Worm (Caenorhabditis elegans) whole organism, young adult: ENCODE data around the gene lgc-34.

Experiments used
- B0019.2 ChIP-seq: fragments of 200-800 bp; sonication (Bioruptor generic); conservative IDR thresholded peaks from 2 replicates; pipeline ENCODE4 v1.3.6; 2022; ENCODE audit warnings: missing genetic modification reagents, missing genetic modification characterization, missing compliant biosample characterization
- B0261.1 ChIP-seq: sonication (generic microtip); optimal IDR thresholded peaks from 2 replicates; lab custom pipeline; 2016; ENCODE audit warnings: mild to moderate bottlenecking, missing genetic modification characterization, moderate library complexity, missing compliant biosample characterization
- F37B4.10 ChIP-seq: fragments of 200-800 bp; sonication (Bioruptor generic); IDR thresholded peaks from 2 replicates; pipeline ENCODE4 v1.3.6; 2022; ENCODE audit warnings: missing genetic modification characterization, missing compliant biosample characterization
- F39B2.1 ChIP-seq: fragments of 200-800 bp; sonication (Bioruptor generic); IDR thresholded peaks from 2 replicates; pipeline ENCODE4 v1.3.6; 2022; ENCODE audit warnings: missing genetic modification reagents, missing genetic modification characterization, missing compliant biosample characterization
- F49E8.2 ChIP-seq: sonication (generic microtip); optimal IDR thresholded peaks from 3 replicates; lab custom pipeline; 2017; ENCODE audit warnings: missing genetic modification characterization, mild to moderate bottlenecking, missing compliant biosample characterization, antibody characterized with exemption, moderate library complexity; ENCODE audit not compliant: insufficient read depth
- F52B5.7 ChIP-seq: sonication (generic microtip); optimal IDR thresholded peaks from 2 replicates; lab custom pipeline; 2016; ENCODE audit warnings: mild to moderate bottlenecking, missing genetic modification characterization, missing compliant biosample characterization
- T26A5.8 ChIP-seq: sonication (generic microtip); optimal IDR thresholded peaks from 2 replicates; lab custom pipeline; 2016; ENCODE audit warnings: missing genetic modification characterization, missing compliant biosample characterization
- Y67H2A.10 ChIP-seq: fragments of 200-800 bp; sonication (Bioruptor generic); conservative IDR thresholded peaks from 2 replicates; pipeline ENCODE4 v1.3.6; 2022; ENCODE audit warnings: missing genetic modification reagents, missing genetic modification characterization, missing compliant biosample characterization
- ccch-3 ChIP-seq: fragments of 200-800 bp; sonication (Bioruptor generic); optimal IDR thresholded peaks from 2 replicates; lab custom pipeline; 2018; ENCODE audit warnings: mild to moderate bottlenecking, missing genetic modification characterization, missing compliant biosample characterization
- ceh-40 ChIP-seq: fragments of 200-800 bp; sonication (Bioruptor generic); IDR thresholded peaks from 2 replicates; pipeline ENCODE4 v1.3.6; 2022; ENCODE audit warnings: missing genetic modification characterization, missing compliant biosample characterization
- ceh-58 ChIP-seq: fragments of 200-800 bp; sonication (Bioruptor generic); IDR thresholded peaks from 2 replicates; pipeline ENCODE4 v1.3.6; 2022; ENCODE audit warnings: missing genetic modification characterization, missing compliant biosample characterization
- chd-7 ChIP-seq: sonication (generic microtip); optimal IDR thresholded peaks from 2 replicates; lab custom pipeline; 2016; ENCODE audit warnings: mild to moderate bottlenecking, missing genetic modification characterization, moderate library complexity, missing compliant biosample characterization
- die-1 ChIP-seq: sonication (generic microtip); optimal IDR thresholded peaks from 2 replicates; lab custom pipeline; 2016; ENCODE audit warnings: missing genotype, mild to moderate bottlenecking, missing genetic modification characterization, missing compliant biosample characterization
- dox-1 ChIP-seq: fragments of 200-800 bp; sonication (Bioruptor generic); IDR thresholded peaks from 2 replicates; pipeline ENCODE4 v1.3.6; 2022; ENCODE audit warnings: missing genetic modification reagents, missing genetic modification characterization, missing compliant biosample characterization
- dpff-1 ChIP-seq: sonication (generic microtip); optimal IDR thresholded peaks from 2 replicates; lab custom pipeline; 2017; ENCODE audit warnings: mild to moderate bottlenecking, missing genetic modification characterization, missing compliant biosample characterization
- efl-1 ChIP-seq: fragments of 150-350 bp; optimal IDR thresholded peaks from 2 replicates; lab custom pipeline; 2014; ENCODE audit warnings: missing biosample characterization, missing genetic modification reagents, missing genetic modification characterization
- egl-44 ChIP-seq: fragments of 200-800 bp; sonication (Bioruptor generic); IDR thresholded peaks from 2 replicates; pipeline ENCODE4 v1.3.6; 2022; ENCODE audit warnings: missing genetic modification reagents, missing genetic modification characterization, missing compliant biosample characterization
- egrh-3 ChIP-seq: fragments of 200-800 bp; sonication (Bioruptor generic); IDR thresholded peaks from 2 replicates; pipeline ENCODE4 v1.3.6; 2022; ENCODE audit warnings: missing genetic modification reagents, missing genetic modification characterization, missing compliant biosample characterization
- ekl-4 ChIP-seq: fragments of 200-800 bp; sonication (Bioruptor generic); IDR thresholded peaks from 2 replicates; pipeline ENCODE4 v1.3.6; 2022; ENCODE audit warnings: missing genetic modification reagents, missing genetic modification characterization, missing compliant biosample characterization
- gei-17 ChIP-seq: fragments of 200-800 bp; sonication (Bioruptor generic); optimal IDR thresholded peaks from 2 replicates; lab custom pipeline; 2018; ENCODE audit warnings: mild to moderate bottlenecking, missing genetic modification characterization, missing compliant biosample characterization
- hmg-1.2 ChIP-seq: fragments of 200-800 bp; sonication (Bioruptor generic); IDR thresholded peaks from 2 replicates; pipeline ENCODE4 v1.3.6; 2022; ENCODE audit warnings: missing genetic modification reagents, missing genetic modification characterization, missing compliant biosample characterization
- hmg-20 ChIP-seq: fragments of 200-800 bp; sonication (Bioruptor generic); IDR thresholded peaks from 2 replicates; pipeline ENCODE4 v1.3.6; 2022; ENCODE audit warnings: missing genetic modification reagents, missing genetic modification characterization, missing compliant biosample characterization
- lag-1 ChIP-seq: fragments of 200-800 bp; sonication (Bioruptor generic); IDR thresholded peaks from 2 replicates; pipeline ENCODE4 v1.3.6; 2022; ENCODE audit warnings: missing genetic modification reagents, missing genetic modification characterization, missing compliant biosample characterization
- let-526 ChIP-seq: fragments of 200-800 bp; sonication (Bioruptor generic); IDR thresholded peaks from 2 replicates; pipeline ENCODE4 v1.3.6; 2022; ENCODE audit warnings: missing genetic modification reagents, missing genetic modification characterization, missing compliant biosample characterization
- let-607 ChIP-seq, 2 experiments: fragments of 200-800 bp in 1 of 2; sonication (Bioruptor generic) in 1 of 2; sonication (generic microtip) in 1 of 2; optimal IDR thresholded peaks; 2 replicates each; lab custom pipeline; 2016 to 2018; ENCODE audit warnings: mild to moderate bottlenecking in 2 of 2, missing compliant biosample characterization in 2 of 2, missing genetic modification characterization in 2 of 2, moderate library complexity in 2 of 2, missing genotype in 1 of 2
- lir-1 ChIP-seq: fragments of 200-800 bp; sonication (Bioruptor generic); conservative IDR thresholded peaks from 2 replicates; pipeline ENCODE4 v1.3.6; 2022; ENCODE audit warnings: missing genetic modification reagents, missing genetic modification characterization, missing compliant biosample characterization
- lsy-27 ChIP-seq: sonication (generic microtip); optimal IDR thresholded peaks from 2 replicates; lab custom pipeline; 2017; ENCODE audit warnings: missing genetic modification characterization, mild to moderate bottlenecking, missing compliant biosample characterization, antibody characterized with exemption, missing genotype, borderline replicate concordance; ENCODE audit not compliant: insufficient read depth
- madf-10 ChIP-seq: sonication (generic microtip); optimal IDR thresholded peaks from 2 replicates; lab custom pipeline; 2016; ENCODE audit warnings: mild to moderate bottlenecking, missing genetic modification characterization, missing compliant biosample characterization
- madf-6 ChIP-seq: fragments of 200-800 bp; sonication (Bioruptor generic); IDR thresholded peaks from 2 replicates; pipeline ENCODE4 v1.3.6; 2022; ENCODE audit warnings: missing genetic modification reagents, missing genetic modification characterization, missing compliant biosample characterization
- madf-8 ChIP-seq: fragments of 200-800 bp; sonication (Bioruptor generic); conservative IDR thresholded peaks from 2 replicates; pipeline ENCODE4 v1.3.6; 2022; ENCODE audit warnings: missing genetic modification reagents, missing genetic modification characterization, missing compliant biosample characterization
- mcd-1 ChIP-seq: fragments of 200-800 bp; sonication (Bioruptor generic); IDR thresholded peaks from 2 replicates; pipeline ENCODE4 v1.3.6; 2022; ENCODE audit warnings: missing genetic modification reagents, missing genetic modification characterization, missing compliant biosample characterization
- mes-4 ChIP-seq: sonication (generic microtip); optimal IDR thresholded peaks from 2 replicates; lab custom pipeline; 2016; ENCODE audit warnings: missing genotype, missing genetic modification characterization, missing compliant biosample characterization
- nhr-120 ChIP-seq: fragments of 200-800 bp; sonication (Bioruptor generic); IDR thresholded peaks from 2 replicates; pipeline ENCODE4 v1.3.6; 2022; ENCODE audit warnings: missing genetic modification characterization, missing compliant biosample characterization
- nhr-179 ChIP-seq: sonication (generic microtip); optimal IDR thresholded peaks from 2 replicates; lab custom pipeline; 2016; ENCODE audit warnings: mild to moderate bottlenecking, missing genetic modification characterization, missing compliant biosample characterization
- nhr-90 ChIP-seq: sonication (generic microtip); optimal IDR thresholded peaks from 2 replicates; lab custom pipeline; 2016; ENCODE audit warnings: missing genotype, mild to moderate bottlenecking, missing genetic modification characterization, missing compliant biosample characterization
- repo-1 ChIP-seq: sonication (generic microtip); optimal IDR thresholded peaks from 2 replicates; lab custom pipeline; 2017; ENCODE audit warnings: mild to moderate bottlenecking, missing genetic modification characterization, missing compliant biosample characterization
- rpc-1 ChIP-seq, 2 experiments: fragments of 150-350 bp in 1 of 2; sonication (generic microtip) in 1 of 2; optimal IDR thresholded peaks; 2 replicates each; lab custom pipeline; 2014 to 2018; ENCODE audit warnings: missing biosample characterization in 1 of 2, missing genetic modification characterization in 1 of 2, missing genetic modification reagents in 1 of 2, missing genotype in 1 of 2
- sdz-38 ChIP-seq: sonication (generic microtip); optimal IDR thresholded peaks from 2 replicates; lab custom pipeline; 2016; ENCODE audit warnings: missing genotype, missing genetic modification characterization, missing compliant biosample characterization
- snpc-1.3 ChIP-seq: sonication (generic microtip); optimal IDR thresholded peaks from 2 replicates; lab custom pipeline; 2017; ENCODE audit warnings: missing genetic modification characterization, mild to moderate bottlenecking, missing compliant biosample characterization, antibody characterized with exemption, moderate library complexity, missing genotype, missing genetic modification reagents; ENCODE audit not compliant: insufficient read depth
- sptf-2 ChIP-seq: fragments of 200-800 bp; sonication (Bioruptor generic); optimal IDR thresholded peaks from 2 replicates; lab custom pipeline; 2018; ENCODE audit warnings: mild to moderate bottlenecking, missing genetic modification characterization, missing compliant biosample characterization
- unc-62 ChIP-seq: fragments of 150-350 bp; optimal IDR thresholded peaks from 2 replicates; lab custom pipeline; 2014; ENCODE audit warnings: missing biosample characterization, missing genetic modification reagents, missing genetic modification characterization
- zfh-2 ChIP-seq: fragments of 200-800 bp; sonication (Bioruptor generic); conservative IDR thresholded peaks from 2 replicates; pipeline ENCODE4 v1.3.6; 2022; ENCODE audit warnings: missing genetic modification reagents, missing genetic modification characterization, missing compliant biosample characterization
- zim-3 ChIP-seq: sonication (generic microtip); optimal IDR thresholded peaks from 2 replicates; lab custom pipeline; 2017; ENCODE audit warnings: mild to moderate bottlenecking, missing genetic modification characterization, moderate library complexity, missing compliant biosample characterization
- ztf-18 ChIP-seq: sonication (generic microtip); optimal IDR thresholded peaks from 2 replicates; lab custom pipeline; 2016; ENCODE audit warnings: missing genotype, mild to moderate bottlenecking, missing genetic modification characterization, missing compliant biosample characterization
- ztf-25 ChIP-seq: fragments of 200-800 bp; sonication (Bioruptor generic); IDR thresholded peaks from 2 replicates; pipeline ENCODE4 v1.3.6; 2022; ENCODE audit warnings: missing genetic modification reagents, missing genetic modification characterization, missing compliant biosample characterization
- ztf-26 ChIP-seq: sonication (generic microtip); optimal IDR thresholded peaks from 2 replicates; lab custom pipeline; 2017; ENCODE audit warnings: missing genetic modification characterization, missing compliant biosample characterization
- ztf-6 ChIP-seq: fragments of 200-800 bp; sonication (Bioruptor generic); IDR thresholded peaks from 2 replicates; pipeline ENCODE4 v1.3.6; 2022; ENCODE audit warnings: missing genetic modification reagents, missing genetic modification characterization, missing compliant biosample characterization

The lgc-34 gene

DNA sequence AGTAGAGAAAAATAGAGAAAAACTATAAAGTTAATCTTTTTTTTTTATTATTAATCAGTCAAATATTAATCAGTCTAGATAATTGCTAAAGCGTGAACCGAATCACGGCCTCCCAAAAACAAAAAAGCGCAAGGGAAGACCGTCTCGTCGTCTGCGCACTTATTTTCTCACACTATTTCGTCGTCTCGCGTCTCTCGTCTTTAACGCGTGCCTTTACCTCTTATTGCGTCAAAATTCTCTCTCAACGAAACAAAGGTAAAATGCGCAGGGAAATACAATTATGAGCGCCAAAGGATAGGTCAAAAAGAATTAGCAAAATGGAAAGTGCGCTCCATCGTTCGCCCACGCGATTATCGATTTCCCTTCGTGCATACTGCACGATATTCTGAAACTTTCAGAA is 20.3 kb upstream of the lgc-34 start:
- TF ChIP-seq B0019.2 (no peak), hmg-1.2 (GFP tag; lab: Robert Waterston, UW) (peak; percentile 90), efl-1 (GFP tag; lab: Kevin White, UChicago) (peak; percentile 56), F37B4.10 (no peak), let-607 (tag; optimal IDR thresholded peaks at IDR 0.05; lab: Kevin White, UChicago) (no peak), Y67H2A.10 (GFP tag; lab: Robert Waterston, UW) (no peak), unc-62 (GFP tag; lab: Kevin White, UChicago) (no peak), mcd-1 (GFP tag; lab: Robert Waterston, UW) (peak; percentile 76), dox-1 (GFP tag; lab: Robert Waterston, UW) (no peak), lir-1 (no peak), madf-8 (GFP tag; lab: Robert Waterston, UW) (no peak), sdz-38 (tag; lab: Kevin White, UChicago) (no peak), egl-44 (GFP tag; lab: Robert Waterston, UW) (no peak), ztf-18 (tag; lab: Kevin White, UChicago) (peak; percentile 34), ztf-25 (no peak), ztf-6 (no peak)
- TF ChIP-seq, all 124 proteins: peak for 4

DNA sequence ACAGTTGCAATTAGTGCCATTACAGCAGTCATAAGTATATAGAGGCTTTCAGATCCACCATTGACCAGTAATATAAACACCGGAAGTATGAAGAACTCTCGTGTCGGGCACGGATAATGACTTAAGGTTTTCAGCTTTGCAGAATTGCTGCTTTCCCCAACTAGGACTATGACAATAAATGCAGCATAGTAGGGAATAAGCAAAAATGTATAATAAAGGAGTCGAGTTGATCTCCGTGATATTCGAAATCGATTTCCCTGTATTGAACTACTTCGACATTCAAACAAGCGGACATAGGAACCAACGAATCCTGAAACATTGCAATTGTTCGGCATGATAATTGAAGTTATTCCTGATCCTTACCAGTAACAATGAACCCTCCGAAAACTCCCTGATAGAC is 17.8 kb upstream of the lgc-34 start:
- TF ChIP-seq snpc-1.3 (tag; lab: Kevin White, UChicago) (no peak), ceh-40 (GFP tag; lab: Robert Waterston, UW) (no peak), F49E8.2 (tag; lab: Kevin White, UChicago) (no peak), repo-1 (tag; lab: Kevin White, UChicago) (no peak), let-526 (GFP tag; lab: Robert Waterston, UW) (no peak), F39B2.1 (GFP tag; lab: Robert Waterston, UW) (no peak), ceh-58 (GFP tag; lab: Robert Waterston, UW) (no peak), hmg-20 (no peak), zim-3 (no peak), egl-44 (GFP tag; lab: Robert Waterston, UW) (no peak), T26A5.8 (tag; lab: Kevin White, UChicago) (no peak), mes-4 (tag; lab: Kevin White, UChicago) (no peak), madf-10 (no peak), chd-7 (no peak), zfh-2 (GFP tag; lab: Robert Waterston, UW) (no peak), ekl-4 (GFP tag; lab: Robert Waterston, UW) (no peak), B0261.1 (tag; lab: Kevin White, UChicago) (no peak), ztf-6 (no peak), nhr-120 (no peak)

DNA sequence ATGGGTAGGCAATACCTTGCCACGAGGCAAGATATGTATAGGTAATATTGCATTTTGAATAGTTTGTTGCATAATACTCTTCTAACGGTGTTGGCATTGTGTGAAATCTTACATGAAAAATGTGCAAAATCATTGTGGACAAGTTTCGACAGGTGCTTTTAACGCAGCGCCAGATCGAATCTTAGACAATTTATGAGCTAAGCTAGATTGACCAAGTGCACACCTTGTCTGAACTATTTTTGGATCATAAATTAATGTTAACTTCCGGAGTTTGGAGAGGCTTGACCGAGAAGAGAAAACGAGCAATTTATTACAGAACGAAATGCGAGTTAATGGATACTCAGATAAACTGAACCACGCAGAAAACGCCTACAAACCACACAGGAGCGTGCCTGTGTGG is 17.1 kb upstream of the lgc-34 start, which contains the start of gene srh-105:
Gene srh-105 (minus strand): TSS at position 101 of the 400 bp plus-strand sequence.
- no peak for TF ChIP-seq sdz-38 (tag; lab: Kevin White, UChicago)
- TF ChIP-seq rpc-1 (optimal IDR thresholded peaks at IDR 0.05; lab: Kevin White, UChicago): no peak
- TF ChIP-seq rpc-1 (tag; optimal IDR thresholded peaks at IDR 0.05; lab: Kevin White, UChicago): no peak
- TF ChIP-seq sptf-2: no peak
- TF ChIP-seq chd-7: no peak
- no peak for TF ChIP-seq die-1 (tag; lab: Kevin White, UChicago)
- no peak for TF ChIP-seq nhr-179 (tag; lab: Kevin White, UChicago)
- no peak for TF ChIP-seq egrh-3 (GFP tag; lab: Robert Waterston, UW)
- no peak for TF ChIP-seq F39B2.1 (GFP tag; lab: Robert Waterston, UW)
- no peak for TF ChIP-seq B0019.2
- no peak for TF ChIP-seq nhr-90 (tag; lab: Kevin White, UChicago)
- TF ChIP-seq nhr-120: no peak
- no peak for TF ChIP-seq F52B5.7 (tag; lab: Kevin White, UChicago)
- TF ChIP-seq dpff-1: no peak
- no peak for TF ChIP-seq ekl-4 (GFP tag; lab: Robert Waterston, UW)
- TF ChIP-seq ztf-26: no peak
- TF ChIP-seq ccch-3 (GFP tag; lab: Kevin White, UChicago): no peak
- no peak for TF ChIP-seq lag-1 (GFP tag; lab: Robert Waterston, UW)
- no peak for TF ChIP-seq lsy-27 (tag; lab: Kevin White, UChicago)
- no peak for TF ChIP-seq gei-17 (GFP tag; lab: Kevin White, UChicago)
- TF ChIP-seq madf-6 (GFP tag; lab: Robert Waterston, UW): no peak
